Worm (Caenorhabditis elegans) whole organism, young adult: ENCODE results near the gene flp-28.

ENCODE experiments used
- B0019.2 ChIP-seq: fragments of 200-800 bp; sonication (Bioruptor generic); conservative IDR thresholded peaks from 2 replicates; pipeline ENCODE4 v1.3.6; 2022; ENCODE audit warnings: missing genetic modification reagents, missing genetic modification characterization, missing compliant biosample characterization
- B0035.1 ChIP-seq: sonication (generic microtip); optimal IDR thresholded peaks from 2 replicates; lab custom pipeline; 2016; ENCODE audit warnings: missing genetic modification characterization, mild to moderate bottlenecking, missing compliant biosample characterization, missing genotype, missing genetic modification reagents
- B0261.1 ChIP-seq: sonication (generic microtip); optimal IDR thresholded peaks from 2 replicates; lab custom pipeline; 2016; ENCODE audit warnings: mild to moderate bottlenecking, missing genetic modification characterization, moderate library complexity, missing compliant biosample characterization
- F33H1.4 ChIP-seq: fragments of 200-800 bp; sonication (Bioruptor generic); IDR thresholded peaks from 2 replicates; pipeline ENCODE4 v1.3.6; 2022; ENCODE audit warnings: missing genetic modification reagents, missing genetic modification characterization, missing compliant biosample characterization
- F37B4.10 ChIP-seq: fragments of 200-800 bp; sonication (Bioruptor generic); IDR thresholded peaks from 2 replicates; pipeline ENCODE4 v1.3.6; 2022; ENCODE audit warnings: missing genetic modification characterization, missing compliant biosample characterization
- T07F8.4 ChIP-seq: sonication (generic microtip); optimal IDR thresholded peaks from 2 replicates; lab custom pipeline; 2016; ENCODE audit warnings: mild to moderate bottlenecking, missing genetic modification characterization, moderate library complexity, missing compliant biosample characterization
- T26A5.8 ChIP-seq: sonication (generic microtip); optimal IDR thresholded peaks from 2 replicates; lab custom pipeline; 2016; ENCODE audit warnings: missing genetic modification characterization, missing compliant biosample characterization
- athp-1 ChIP-seq: sonication (generic microtip); optimal IDR thresholded peaks from 2 replicates; lab custom pipeline; 2017; ENCODE audit warnings: mild to moderate bottlenecking, missing genetic modification characterization, missing compliant biosample characterization
- attf-3 ChIP-seq: fragments of 200-800 bp; sonication (Bioruptor generic); conservative IDR thresholded peaks from 2 replicates; pipeline ENCODE4 v1.3.6; 2022; ENCODE audit warnings: missing genetic modification reagents, missing genetic modification characterization, missing compliant biosample characterization
- cebp-1 ChIP-seq, 2 experiments: fragments of 200-800 bp in 1 of 2; sonication (Bioruptor generic) in 1 of 2; sonication (generic microtip) in 1 of 2; IDR thresholded peaks in 1 of 2; optimal IDR thresholded peaks in 1 of 2; 2 replicates each; pipeline versions ENCODE4 v1.3.6 to Lab custom; 2017 to 2022; ENCODE audit warnings: missing compliant biosample characterization in 2 of 2, missing genetic modification characterization in 2 of 2, mild to moderate bottlenecking in 1 of 2, missing genetic modification reagents in 1 of 2, moderate library complexity in 1 of 2
- ceh-100 ChIP-seq: fragments of 200-800 bp; sonication (Bioruptor generic); IDR thresholded peaks from 2 replicates; pipeline ENCODE4 v1.3.6; 2022; ENCODE audit warnings: missing genetic modification reagents, missing genetic modification characterization, missing compliant biosample characterization
- dox-1 ChIP-seq: fragments of 200-800 bp; sonication (Bioruptor generic); IDR thresholded peaks from 2 replicates; pipeline ENCODE4 v1.3.6; 2022; ENCODE audit warnings: missing genetic modification reagents, missing genetic modification characterization, missing compliant biosample characterization
- egrh-3 ChIP-seq: fragments of 200-800 bp; sonication (Bioruptor generic); IDR thresholded peaks from 2 replicates; pipeline ENCODE4 v1.3.6; 2022; ENCODE audit warnings: missing genetic modification reagents, missing genetic modification characterization, missing compliant biosample characterization
- fkh-3 ChIP-seq: sonication (generic microtip); optimal IDR thresholded peaks from 2 replicates; lab custom pipeline; 2016; ENCODE audit warnings: mild to moderate bottlenecking, missing genetic modification characterization, missing compliant biosample characterization
- hmg-1.2 ChIP-seq: fragments of 200-800 bp; sonication (Bioruptor generic); IDR thresholded peaks from 2 replicates; pipeline ENCODE4 v1.3.6; 2022; ENCODE audit warnings: missing genetic modification reagents, missing genetic modification characterization, missing compliant biosample characterization
- hmg-20 ChIP-seq: fragments of 200-800 bp; sonication (Bioruptor generic); IDR thresholded peaks from 2 replicates; pipeline ENCODE4 v1.3.6; 2022; ENCODE audit warnings: missing genetic modification reagents, missing genetic modification characterization, missing compliant biosample characterization
- hsf-1 ChIP-seq: fragments of 200-800 bp; sonication (Bioruptor generic); IDR thresholded peaks from 2 replicates; pipeline ENCODE4 v1.3.6; 2022; ENCODE audit warnings: missing genetic modification reagents, missing genetic modification characterization, missing compliant biosample characterization
- lag-1 ChIP-seq: fragments of 200-800 bp; sonication (Bioruptor generic); IDR thresholded peaks from 2 replicates; pipeline ENCODE4 v1.3.6; 2022; ENCODE audit warnings: missing genetic modification reagents, missing genetic modification characterization, missing compliant biosample characterization
- let-607 ChIP-seq, 2 experiments: fragments of 200-800 bp in 1 of 2; sonication (Bioruptor generic) in 1 of 2; sonication (generic microtip) in 1 of 2; optimal IDR thresholded peaks; 2 replicates each; lab custom pipeline; 2016 to 2018; ENCODE audit warnings: mild to moderate bottlenecking in 2 of 2, missing compliant biosample characterization in 2 of 2, missing genetic modification characterization in 2 of 2, moderate library complexity in 2 of 2, missing genotype in 1 of 2
- lin-35 ChIP-seq, 3 experiments: fragments of 150-350 bp in 2 of 3; sonication (generic microtip) in 1 of 3; optimal IDR thresholded peaks; 2 replicates each; lab custom pipeline; 2014 to 2018; ENCODE audit warnings: missing biosample characterization in 3 of 3, missing genetic modification characterization in 3 of 3, missing genetic modification reagents in 3 of 3
- lin-54 ChIP-seq: fragments of 200-800 bp; sonication (Bioruptor generic); optimal IDR thresholded peaks from 2 replicates; lab custom pipeline; 2018; ENCODE audit warnings: mild to moderate bottlenecking, missing genetic modification characterization, missing compliant biosample characterization
- lir-1 ChIP-seq: fragments of 200-800 bp; sonication (Bioruptor generic); conservative IDR thresholded peaks from 2 replicates; pipeline ENCODE4 v1.3.6; 2022; ENCODE audit warnings: missing genetic modification reagents, missing genetic modification characterization, missing compliant biosample characterization
- madf-10 ChIP-seq: sonication (generic microtip); optimal IDR thresholded peaks from 2 replicates; lab custom pipeline; 2016; ENCODE audit warnings: mild to moderate bottlenecking, missing genetic modification characterization, missing compliant biosample characterization
- madf-8 ChIP-seq: fragments of 200-800 bp; sonication (Bioruptor generic); conservative IDR thresholded peaks from 2 replicates; pipeline ENCODE4 v1.3.6; 2022; ENCODE audit warnings: missing genetic modification reagents, missing genetic modification characterization, missing compliant biosample characterization
- mel-28 ChIP-seq: sonication (generic microtip); optimal IDR thresholded peaks from 2 replicates; lab custom pipeline; 2016; ENCODE audit warnings: borderline replicate concordance, mild to moderate bottlenecking, missing genetic modification characterization, missing compliant biosample characterization
- mes-4 ChIP-seq: sonication (generic microtip); optimal IDR thresholded peaks from 2 replicates; lab custom pipeline; 2016; ENCODE audit warnings: missing genotype, missing genetic modification characterization, missing compliant biosample characterization
- nfyb-1 ChIP-seq: fragments of 200-800 bp; sonication (Bioruptor generic); IDR thresholded peaks from 2 replicates; pipeline ENCODE4 v1.3.6; 2022; ENCODE audit warnings: missing genetic modification reagents, missing genetic modification characterization, missing compliant biosample characterization
- nhr-179 ChIP-seq: sonication (generic microtip); optimal IDR thresholded peaks from 2 replicates; lab custom pipeline; 2016; ENCODE audit warnings: mild to moderate bottlenecking, missing genetic modification characterization, missing compliant biosample characterization
- nhr-90 ChIP-seq: sonication (generic microtip); optimal IDR thresholded peaks from 2 replicates; lab custom pipeline; 2016; ENCODE audit warnings: missing genotype, mild to moderate bottlenecking, missing genetic modification characterization, missing compliant biosample characterization
- snpc-3.4 ChIP-seq: sonication (generic microtip); optimal IDR thresholded peaks from 2 replicates; lab custom pipeline; 2017; ENCODE audit warnings: missing genetic modification characterization, mild to moderate bottlenecking, missing compliant biosample characterization, antibody characterized with exemption, moderate library complexity, missing genotype, missing genetic modification reagents
- sptf-2 ChIP-seq: fragments of 200-800 bp; sonication (Bioruptor generic); optimal IDR thresholded peaks from 2 replicates; lab custom pipeline; 2018; ENCODE audit warnings: mild to moderate bottlenecking, missing genetic modification characterization, missing compliant biosample characterization
- tbx-9 ChIP-seq: sonication (generic microtip); optimal IDR thresholded peaks from 2 replicates; lab custom pipeline; 2016; ENCODE audit warnings: borderline replicate concordance, missing genetic modification characterization, inconsistent platforms, missing compliant biosample characterization
- unc-62 ChIP-seq: fragments of 150-350 bp; optimal IDR thresholded peaks from 2 replicates; lab custom pipeline; 2014; ENCODE audit warnings: missing biosample characterization, missing genetic modification reagents, missing genetic modification characterization
- zfh-2 ChIP-seq: fragments of 200-800 bp; sonication (Bioruptor generic); conservative IDR thresholded peaks from 2 replicates; pipeline ENCODE4 v1.3.6; 2022; ENCODE audit warnings: missing genetic modification reagents, missing genetic modification characterization, missing compliant biosample characterization
- ztf-22 ChIP-seq: fragments of 200-800 bp; sonication (Bioruptor generic); optimal IDR thresholded peaks from 2 replicates; lab custom pipeline; 2018; ENCODE audit warnings: mild to moderate bottlenecking, missing genetic modification characterization, moderate library complexity, missing compliant biosample characterization
- ztf-25 ChIP-seq: fragments of 200-800 bp; sonication (Bioruptor generic); IDR thresholded peaks from 2 replicates; pipeline ENCODE4 v1.3.6; 2022; ENCODE audit warnings: missing genetic modification reagents, missing genetic modification characterization, missing compliant biosample characterization
- ztf-26 ChIP-seq: sonication (generic microtip); optimal IDR thresholded peaks from 2 replicates; lab custom pipeline; 2017; ENCODE audit warnings: missing genetic modification characterization, missing compliant biosample characterization
- ztf-28 ChIP-seq: fragments of 200-800 bp; sonication (Bioruptor generic); IDR thresholded peaks from 2 replicates; pipeline ENCODE4 v1.3.6; 2022; ENCODE audit warnings: missing genetic modification reagents, missing genetic modification characterization, missing compliant biosample characterization

flp-28 gene

DNA sequence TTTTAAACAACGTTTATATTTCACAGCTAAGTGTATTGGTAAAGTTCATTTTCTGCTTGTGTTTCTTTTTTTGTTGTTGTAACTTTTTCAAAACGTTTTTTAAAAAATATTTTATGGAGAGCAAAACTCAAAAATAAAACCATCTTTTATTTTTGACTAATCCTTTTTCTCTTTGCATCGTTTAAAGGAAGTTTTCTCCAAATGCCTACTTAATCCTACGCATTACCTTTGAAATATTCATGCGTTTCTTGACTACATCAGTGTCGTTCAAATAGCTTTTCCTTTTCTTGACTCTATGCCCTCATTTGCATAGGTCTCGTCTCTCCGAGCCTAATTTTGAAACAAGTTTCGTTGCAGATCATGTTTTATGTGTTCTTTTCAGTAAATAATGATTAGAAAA lies 6.7 kb downstream of the flp-28 start:
- TF ChIP-seq snpc-3.4 (tag; lab: Kevin White, UChicago) (no peak), ztf-28 (GFP tag; lab: Robert Waterston, UW) (no peak), hmg-20 (GFP tag; lab: Robert Waterston, UW) (no peak), tbx-9 (tag; lab: Kevin White, UChicago) (no peak)

DNA sequence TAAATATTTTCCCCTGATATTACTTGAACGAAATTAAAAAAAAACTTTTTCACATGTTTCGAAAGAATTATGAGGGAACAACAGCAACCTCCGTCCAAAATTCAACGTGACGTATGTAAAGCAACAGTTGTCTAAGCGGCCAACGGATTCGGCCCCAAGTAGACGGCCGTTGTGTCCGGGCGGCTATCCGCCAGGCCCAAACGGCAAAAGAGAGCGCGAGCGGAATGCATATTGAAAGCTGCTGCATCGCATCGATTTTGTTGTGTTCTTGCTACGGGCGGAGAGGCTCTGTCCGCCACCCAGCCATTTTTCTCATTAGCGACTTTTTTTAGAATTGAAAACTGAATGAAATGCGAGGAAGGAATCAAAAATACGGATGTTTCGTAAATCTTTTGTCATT lies 8.5 kb downstream of the flp-28 start:
- TF ChIP-seq attf-3 (GFP tag; lab: Robert Waterston, UW) = no peak
- peak; percentile 55 for TF ChIP-seq zfh-2

DNA sequence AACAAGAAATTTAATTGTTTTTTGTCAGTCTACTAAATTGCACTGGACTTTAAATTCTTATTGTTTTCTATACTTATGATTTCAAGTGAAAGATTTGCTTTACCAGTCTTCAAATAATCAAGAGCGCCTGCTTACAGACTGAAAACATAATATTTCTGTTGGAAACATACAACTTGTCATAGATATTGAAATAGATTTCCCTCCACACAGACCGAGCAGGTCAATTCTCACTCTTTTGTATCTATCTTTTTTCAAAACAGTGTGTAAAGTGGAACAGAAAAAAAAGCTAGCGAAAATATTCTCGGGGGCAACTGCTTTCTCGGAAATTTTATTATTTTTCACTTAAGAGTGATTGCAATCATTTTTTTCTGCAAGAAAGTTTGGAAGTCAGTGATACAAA lies 9.1 kb downstream of the flp-28 start:
- TF ChIP-seq B0019.2 (GFP tag; lab: Robert Waterston, UW) (no peak), lir-1 (no peak), T07F8.4 (tag; lab: Kevin White, UChicago) (no peak), nhr-90 (no peak), ztf-25 (GFP tag; lab: Robert Waterston, UW) (no peak), B0035.1 (no peak), nfyb-1 (GFP tag; lab: Robert Waterston, UW) (no peak), ztf-26 (no peak), cebp-1 (GFP tag; IDR thresholded peaks at IDR 0.05; lab: Robert Waterston, UW) (no peak), cebp-1 (tag; optimal IDR thresholded peaks at IDR 0.05; lab: Kevin White, UChicago) (no peak), mel-28 (tag; lab: Kevin White, UChicago) (no peak), lag-1 (no peak), ztf-22 (GFP tag; lab: Kevin White, UChicago) (no peak), T26A5.8 (tag; lab: Kevin White, UChicago) (no peak), hsf-1 (no peak)

DNA sequence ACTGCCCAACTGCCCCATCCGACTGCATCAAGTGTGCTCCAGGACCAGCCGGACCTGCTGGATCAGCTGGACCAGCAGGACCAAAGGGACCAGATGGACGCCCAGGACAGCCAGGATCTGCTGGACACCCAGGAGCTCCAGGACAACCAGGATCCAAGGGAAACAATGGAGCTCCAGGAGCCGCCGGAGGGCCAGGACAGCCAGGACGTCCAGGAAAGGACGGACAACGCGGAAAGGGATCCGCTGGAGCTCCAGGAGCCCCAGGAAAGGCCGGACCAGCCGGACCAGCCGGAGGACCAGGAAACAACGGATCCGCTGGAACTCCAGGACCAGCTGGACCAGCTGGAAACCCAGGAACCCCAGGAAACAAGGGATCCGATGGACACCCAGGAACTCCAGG lies 9.7 kb downstream of the flp-28 start:
- peak; percentile 94 for TF ChIP-seq zfh-2
- 0 out of 2 replicates have a peak, but pooled peaks have one; percentile 60 for TF ChIP-seq F37B4.10 (GFP tag; lab: Robert Waterston, UW)
- TF ChIP-seq dox-1 (GFP tag; lab: Robert Waterston, UW) = peak; percentile 43; the same call in 1 of the 2 replicates
- TF ChIP-seq egrh-3 (GFP tag; lab: Robert Waterston, UW) = peak; percentile 96
- no peak for TF ChIP-seq unc-62 (GFP tag; lab: Kevin White, UChicago)
- no peak for TF ChIP-seq sptf-2 (GFP tag; lab: Kevin White, UChicago)
- peak; percentile 0 for TF ChIP-seq mes-4
- no peak for TF ChIP-seq lin-54

DNA sequence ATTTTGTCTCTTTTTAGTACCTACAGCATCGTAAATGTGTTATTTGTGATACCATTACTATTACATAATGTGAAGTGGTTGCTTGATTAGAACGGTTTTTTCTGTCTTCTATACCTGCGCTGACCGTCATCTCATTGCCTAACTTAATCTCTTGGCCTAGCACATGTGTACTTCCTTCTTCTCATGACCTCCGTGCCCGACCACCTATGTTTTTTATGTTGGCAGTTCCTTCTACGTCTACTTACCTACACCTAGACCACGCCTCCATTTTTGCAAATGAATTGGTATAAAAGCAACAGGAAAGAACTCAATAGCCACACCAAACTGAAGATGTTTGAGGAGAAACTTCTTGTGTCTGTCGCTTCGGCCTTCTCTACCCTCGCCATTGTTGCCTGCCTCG lies 10.5 kb downstream of the flp-28 start, which contains the start of gene col-176:
TSS of gene col-176 (plus strand) at position 301 of the 400 bp plus-strand sequence.
- TF ChIP-seq nhr-179 (tag; lab: Kevin White, UChicago) = no peak
- no peak for TF ChIP-seq ceh-100 (GFP tag; lab: Robert Waterston, UW)
- TF ChIP-seq egrh-3 (GFP tag; lab: Robert Waterston, UW) = no peak
- TF ChIP-seq fkh-3 (tag; lab: Kevin White, UChicago) = no peak
- no peak for TF ChIP-seq athp-1 (tag; lab: Kevin White, UChicago)
- no peak for TF ChIP-seq mel-28 (tag; lab: Kevin White, UChicago)
- TF ChIP-seq B0261.1 (tag; lab: Kevin White, UChicago) = no peak
- TF ChIP-seq madf-8 = no peak
- no peak for TF ChIP-seq hmg-1.2
- TF ChIP-seq let-607 (tag; optimal IDR thresholded peaks at IDR 0.05; lab: Kevin White, UChicago) = no peak
- TF ChIP-seq F37B4.10 (GFP tag; lab: Robert Waterston, UW) = no peak
- TF ChIP-seq T07F8.4 (tag; lab: Kevin White, UChicago) = no peak
- TF ChIP-seq madf-10 (tag; lab: Kevin White, UChicago) = no peak
- TF ChIP-seq unc-62 (GFP tag; lab: Kevin White, UChicago) = no peak
- TF ChIP-seq F33H1.4 (GFP tag; lab: Robert Waterston, UW) = no peak
- no peak for TF ChIP-seq lin-35 (GFP tag; optimal IDR thresholded peaks at IDR 0.05; lab: Kevin White, UChicago)
